Worm (Caenorhabditis elegans) whole organism, L2 larva: ENCODE data around the gene M153.5.

Experiments used
- C34F6.9 ChIP-seq: fragments of 150-350 bp; optimal IDR thresholded peaks from 2 replicates; lab custom pipeline; 2014; ENCODE audit warnings: missing biosample characterization, missing genetic modification characterization
- F13H6.1 ChIP-seq: sonication (generic microtip); optimal IDR thresholded peaks from 2 replicates; lab custom pipeline; 2016; ENCODE audit warnings: missing genetic modification characterization, missing compliant biosample characterization
- R02D3.7 ChIP-seq: fragments of 150-350 bp; optimal IDR thresholded peaks from 2 replicates; lab custom pipeline; 2014; ENCODE audit warnings: missing biosample characterization, missing genetic modification characterization
- Y55F3AM.14 ChIP-seq: fragments of 200-800 bp; sonication (Bioruptor generic); optimal IDR thresholded peaks from 2 replicates; lab custom pipeline; 2018; ENCODE audit warnings: mild to moderate bottlenecking, missing genetic modification characterization, missing compliant biosample characterization
- ZK546.5 ChIP-seq: sonication (generic microtip); optimal IDR thresholded peaks from 2 replicates; lab custom pipeline; 2017; ENCODE audit warnings: missing biosample characterization, missing genetic modification characterization
- alr-1 ChIP-seq: fragments of 150-350 bp; optimal IDR thresholded peaks from 2 replicates; lab custom pipeline; 2014; ENCODE audit warnings: missing biosample characterization, missing genetic modification characterization
- aly-2 ChIP-seq: fragments of 150-350 bp; optimal IDR thresholded peaks from 2 replicates; lab custom pipeline; 2014; ENCODE audit warnings: missing biosample characterization, missing genetic modification characterization
- ama-1 ChIP-seq: fragments of 150-350 bp; optimal IDR thresholded peaks from 2 replicates; lab custom pipeline; 2018; ENCODE audit warnings: inconsistent platforms
- blmp-1 ChIP-seq: sonication (generic microtip); optimal IDR thresholded peaks from 2 replicates; lab custom pipeline; 2017; ENCODE audit warnings: missing genetic modification characterization, mild to moderate bottlenecking, missing compliant biosample characterization, antibody characterized with exemption, moderate library complexity; ENCODE audit not compliant: insufficient read depth
- ceh-82 ChIP-seq: fragments of 150-350 bp; optimal IDR thresholded peaks from 2 replicates; lab custom pipeline; 2014; ENCODE audit warnings: missing biosample characterization, missing genetic modification characterization
- crh-2 ChIP-seq: sonication (generic microtip); optimal IDR thresholded peaks from 2 replicates; lab custom pipeline; 2017; ENCODE audit warnings: missing biosample characterization, missing genetic modification characterization
- dmd-4 ChIP-seq: sonication (generic microtip); optimal IDR thresholded peaks from 2 replicates; lab custom pipeline; 2017; ENCODE audit warnings: missing biosample characterization, missing genetic modification characterization
- egl-27 ChIP-seq: sonication (generic microtip); optimal IDR thresholded peaks from 3 replicates; lab custom pipeline; 2017; ENCODE audit warnings: missing biosample characterization, missing genetic modification reagents, missing genetic modification characterization
- elt-1 ChIP-seq: fragments of 150-350 bp; optimal IDR thresholded peaks from 2 replicates; lab custom pipeline; 2014; ENCODE audit warnings: missing biosample characterization, missing genetic modification characterization
- elt-3 ChIP-seq: sonication (generic microtip); optimal IDR thresholded peaks from 2 replicates; lab custom pipeline; 2017; ENCODE audit warnings: missing biosample characterization, missing genetic modification characterization
- fos-1 ChIP-seq: fragments of 150-350 bp; optimal IDR thresholded peaks from 2 replicates; lab custom pipeline; 2014; ENCODE audit warnings: missing biosample characterization, missing genetic modification characterization
- gmeb-1 ChIP-seq: fragments of 150-350 bp; optimal IDR thresholded peaks from 2 replicates; lab custom pipeline; 2014; ENCODE audit warnings: missing biosample characterization, missing genetic modification characterization
- lin-11 ChIP-seq: fragments of 150-350 bp; sonication (generic microtip); optimal IDR thresholded peaks from 2 replicates; lab custom pipeline; 2014; ENCODE audit warnings: missing biosample characterization, missing genetic modification characterization, inconsistent platforms, mixed read lengths
- lin-13 ChIP-seq: fragments of 150-350 bp; optimal IDR thresholded peaks from 2 replicates; lab custom pipeline; 2014; ENCODE audit warnings: missing biosample characterization, missing genetic modification reagents, missing genetic modification characterization
- lin-39 ChIP-seq: fragments of 150-350 bp; optimal IDR thresholded peaks from 2 replicates; lab custom pipeline; 2014; ENCODE audit warnings: missing biosample characterization, missing genetic modification reagents, missing genetic modification characterization
- lsy-2 ChIP-seq, 2 experiments: fragments of 150-350 bp in 1 of 2; sonication (generic microtip) in 1 of 2; optimal IDR thresholded peaks; 2 replicates each; lab custom pipeline; 2014 to 2017; ENCODE audit warnings: missing biosample characterization in 2 of 2, missing genetic modification characterization in 2 of 2
- mab-5 ChIP-seq: fragments of 150-350 bp; optimal IDR thresholded peaks from 2 replicates; lab custom pipeline; 2014; ENCODE audit warnings: missing biosample characterization, missing genetic modification characterization
- mbf-1 ChIP-seq: sonication (generic microtip); optimal IDR thresholded peaks from 2 replicates; lab custom pipeline; 2017; ENCODE audit warnings: missing biosample characterization, missing genetic modification characterization
- nhr-10 ChIP-seq: sonication (generic microtip); optimal IDR thresholded peaks from 2 replicates; lab custom pipeline; 2017; ENCODE audit warnings: missing biosample characterization, missing genetic modification characterization
- nhr-12 ChIP-seq: fragments of 150-350 bp; optimal IDR thresholded peaks from 2 replicates; lab custom pipeline; 2014; ENCODE audit warnings: missing biosample characterization, missing genetic modification characterization
- nhr-129 ChIP-seq: fragments of 150-350 bp; optimal IDR thresholded peaks from 2 replicates; lab custom pipeline; 2014; ENCODE audit warnings: missing biosample characterization, missing genetic modification characterization
- nhr-21 ChIP-seq: fragments of 150-350 bp; optimal IDR thresholded peaks from 2 replicates; lab custom pipeline; 2014; ENCODE audit warnings: missing biosample characterization, missing genetic modification characterization
- nhr-23 ChIP-seq: fragments of 150-350 bp; optimal IDR thresholded peaks from 2 replicates; lab custom pipeline; 2014; ENCODE audit warnings: missing biosample characterization, missing genetic modification reagents, missing genetic modification characterization
- nhr-237 ChIP-seq: fragments of 150-350 bp; optimal IDR thresholded peaks from 2 replicates; lab custom pipeline; 2014; ENCODE audit warnings: missing biosample characterization, missing genetic modification characterization
- nhr-25 ChIP-seq: fragments of 150-350 bp; sonication (generic microtip); optimal IDR thresholded peaks from 3 replicates; lab custom pipeline; 2014; ENCODE audit warnings: missing biosample characterization, missing genetic modification characterization
- nhr-6 ChIP-seq: fragments of 150-350 bp; optimal IDR thresholded peaks from 2 replicates; lab custom pipeline; 2014; ENCODE audit warnings: missing biosample characterization, missing genetic modification characterization
- nhr-77 ChIP-seq: fragments of 150-350 bp; optimal IDR thresholded peaks from 2 replicates; lab custom pipeline; 2014; ENCODE audit warnings: missing biosample characterization, missing genetic modification characterization
- peb-1 ChIP-seq: fragments of 150-350 bp; optimal IDR thresholded peaks from 2 replicates; lab custom pipeline; 2014; ENCODE audit warnings: missing biosample characterization, missing genetic modification characterization
- sem-4 ChIP-seq: fragments of 150-350 bp; optimal IDR thresholded peaks from 2 replicates; lab custom pipeline; 2014; ENCODE audit warnings: missing biosample characterization, missing genetic modification reagents, missing genetic modification characterization
- sma-3 ChIP-seq: sonication (generic microtip); optimal IDR thresholded peaks from 2 replicates; lab custom pipeline; 2016; ENCODE audit warnings: missing genetic modification reagents, missing genetic modification characterization, missing compliant biosample characterization
- sma-9 ChIP-seq, 2 experiments: fragments of 150-350 bp in 1 of 2; sonication (generic microtip) in 1 of 2; optimal IDR thresholded peaks; 2 replicates each; lab custom pipeline; 2014 to 2016; ENCODE audit warnings: missing genetic modification characterization in 2 of 2, mild to moderate bottlenecking in 1 of 2, missing biosample characterization in 1 of 2, missing compliant biosample characterization in 1 of 2, missing genetic modification reagents in 1 of 2, moderate library complexity in 1 of 2
- snpc-4 ChIP-seq: fragments of 150-350 bp; optimal IDR thresholded peaks from 2 replicates; lab custom pipeline; 2014; ENCODE audit warnings: missing biosample characterization, missing genetic modification characterization
- unc-39 ChIP-seq: fragments of 150-350 bp; optimal IDR thresholded peaks from 2 replicates; lab custom pipeline; 2014; ENCODE audit warnings: missing biosample characterization, missing genetic modification characterization
- unc-55 ChIP-seq: fragments of 150-350 bp; sonication (generic microtip); optimal IDR thresholded peaks from 3 replicates; lab custom pipeline; 2014; ENCODE audit warnings: missing biosample characterization, missing genetic modification reagents, missing genetic modification characterization
- unc-62 ChIP-seq: fragments of 150-350 bp; optimal IDR thresholded peaks from 2 replicates; lab custom pipeline; 2014; ENCODE audit warnings: missing biosample characterization, missing genetic modification reagents, missing genetic modification characterization
- zag-1 ChIP-seq: fragments of 150-350 bp; optimal IDR thresholded peaks from 2 replicates; lab custom pipeline; 2014; ENCODE audit warnings: missing biosample characterization, missing genetic modification characterization
- ztf-1 ChIP-seq: fragments of 200-800 bp; sonication (Bioruptor generic); conservative IDR thresholded peaks from 2 replicates; pipeline ENCODE4 v1.3.6; 2022; ENCODE audit warnings: missing genetic modification characterization, missing compliant biosample characterization
- ztf-11 ChIP-seq: sonication (generic microtip); optimal IDR thresholded peaks from 2 replicates; lab custom pipeline; 2017; ENCODE audit warnings: missing biosample characterization, missing genetic modification characterization
- ztf-4 ChIP-seq: fragments of 150-350 bp; optimal IDR thresholded peaks from 2 replicates; lab custom pipeline; 2014; ENCODE audit warnings: missing biosample characterization, missing genetic modification characterization

The M153.5 gene

DNA sequence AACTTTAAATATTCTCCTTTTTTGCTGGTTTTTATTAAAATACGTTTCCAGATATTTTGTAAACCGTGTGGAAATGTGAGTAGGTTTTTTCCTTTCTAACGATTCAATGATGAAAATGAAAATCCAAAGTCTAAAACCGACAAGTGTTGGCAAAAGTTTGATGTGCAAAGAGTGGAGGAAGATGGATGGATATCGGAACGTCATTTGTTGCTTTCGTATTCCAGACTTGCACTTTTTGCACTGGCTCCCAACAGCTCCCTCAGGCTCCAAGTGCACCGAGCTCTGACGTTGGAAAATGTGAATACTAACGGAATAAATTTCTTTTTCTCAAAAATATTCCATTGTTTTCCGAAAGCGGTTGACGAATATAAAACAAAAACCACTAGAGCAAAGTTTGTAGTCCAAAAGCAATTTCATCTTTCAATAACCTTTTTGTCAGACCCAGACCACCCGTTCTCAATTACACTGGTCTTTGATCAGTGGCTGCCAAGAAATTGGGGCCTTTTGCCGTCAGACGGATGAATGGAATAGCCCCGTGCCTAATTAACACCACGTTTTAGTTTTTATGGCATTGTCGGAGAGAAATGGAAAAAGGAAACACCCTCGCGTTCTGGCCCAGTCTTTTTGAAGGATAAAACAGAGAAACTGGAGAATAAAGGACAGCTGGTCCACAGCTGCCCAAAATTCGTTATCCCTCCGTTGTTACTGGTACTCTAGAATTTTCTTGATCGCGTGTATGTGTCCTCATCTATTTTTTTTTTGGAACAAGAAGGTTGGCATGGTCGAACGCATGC lies 39.1 kb downstream of the M153.5 start (continued):
- TF ChIP-seq zag-1 = peak; percentile 47
- TF ChIP-seq ZK546.5 (tag; lab: Kevin White, UChicago) = no peak
- TF ChIP-seq mbf-1 (tag; lab: Kevin White, UChicago) = no peak
- TF ChIP-seq elt-3 (tag; lab: Kevin White, UChicago) = no peak
- no peak for TF ChIP-seq mab-5
- no peak for TF ChIP-seq nhr-237
- TF ChIP-seq elt-1 (tag; lab: Kevin White, UChicago) = no peak
- peak; percentile 60 for TF ChIP-seq sem-4 (tag; lab: Kevin White, UChicago)

DNA sequence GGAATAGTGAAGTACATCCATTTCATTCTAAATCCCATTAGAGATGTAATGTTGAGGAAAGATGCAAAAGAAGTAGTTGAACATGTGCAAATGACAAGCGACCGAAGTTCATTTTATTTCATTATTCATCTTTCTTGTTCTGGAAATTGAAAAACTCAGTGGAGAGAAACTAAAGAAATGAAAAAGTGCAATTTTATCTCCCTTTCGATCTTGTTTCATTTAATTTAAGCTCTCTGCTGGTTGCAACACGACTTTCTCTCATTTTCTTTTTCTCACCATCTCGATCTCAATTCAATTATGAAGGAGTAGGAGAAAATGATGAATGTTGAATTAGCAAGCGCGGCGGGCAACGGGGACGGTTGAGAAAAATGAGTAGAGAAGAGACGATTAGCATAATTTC lies 40.6 kb downstream of the M153.5 start:
- no peak for TF ChIP-seq nhr-21 (tag; lab: Kevin White, UChicago)
- TF ChIP-seq mbf-1 (tag; lab: Kevin White, UChicago) = no peak
- peak; percentile 36 for TF ChIP-seq crh-2 (tag; lab: Kevin White, UChicago)
- TF ChIP-seq ztf-1 = no peak
- TF ChIP-seq nhr-129 (tag; lab: Kevin White, UChicago) = peak; percentile 1
- TF ChIP-seq nhr-77 = no peak
- no peak for TF ChIP-seq alr-1 (tag; lab: Kevin White, UChicago)
- no peak for TF ChIP-seq lin-39 (tag; lab: Kevin White, UChicago)
- TF ChIP-seq nhr-6 = no peak
- TF ChIP-seq zag-1 = no peak
- TF ChIP-seq sem-4 (tag; lab: Kevin White, UChicago) = peak; percentile 60
- no peak for TF ChIP-seq Y55F3AM.14
- no peak for TF ChIP-seq ztf-4 (tag; lab: Kevin White, UChicago)
- TF ChIP-seq elt-1 (tag; lab: Kevin White, UChicago) = no peak
- peak; percentile 31 for TF ChIP-seq C34F6.9 (tag; lab: Kevin White, UChicago)
- no peak for TF ChIP-seq unc-39 (tag; lab: Kevin White, UChicago)
- no peak for TF ChIP-seq sma-3 (GFP tag; lab: Kevin White, UChicago)
- no peak for TF ChIP-seq aly-2 (tag; lab: Kevin White, UChicago)
- peak in 1 of 2 experiments; percentile 42 for TF ChIP-seq lsy-2 (tag; optimal IDR thresholded peaks at IDR 0.05; lab: Kevin White, UChicago)
- peak; percentile 26 for TF ChIP-seq sma-9 (GFP tag; optimal IDR thresholded peaks at IDR 0.05; lab: Kevin White, UChicago)
- no peak for TF ChIP-seq sma-9 (tag; optimal IDR thresholded peaks at IDR 0.05; lab: Kevin White, UChicago)
- no peak for TF ChIP-seq peb-1 (tag; lab: Kevin White, UChicago)
- TF ChIP-seq lin-13 (GFP tag; lab: Kevin White, UChicago) = no peak
- TF ChIP-seq unc-55 (GFP tag; lab: Kevin White, UChicago) = peak; percentile 58
- no peak for TF ChIP-seq F13H6.1 (tag; lab: Kevin White, UChicago)
- TF ChIP-seq fos-1 (tag; lab: Kevin White, UChicago) = no peak
- no peak for TF ChIP-seq ceh-82 (tag; lab: Kevin White, UChicago)
- TF ChIP-seq egl-27 (tag; lab: Kevin White, UChicago) = peak; percentile 19
- TF ChIP-seq R02D3.7 (tag; lab: Kevin White, UChicago) = no peak
- no peak for TF ChIP-seq blmp-1
- no peak for TF ChIP-seq nhr-12
- TF ChIP-seq snpc-4 (tag; lab: Kevin White, UChicago) = no peak
- no peak for TF ChIP-seq dmd-4 (tag; lab: Kevin White, UChicago)
- no peak for TF ChIP-seq ama-1 (lab: Kevin White, UChicago)
- TF ChIP-seq lin-11 (tag; lab: Kevin White, UChicago) = no peak
- TF ChIP-seq unc-62 (GFP tag; lab: Kevin White, UChicago) = no peak
- no peak for TF ChIP-seq elt-3 (tag; lab: Kevin White, UChicago)
- TF ChIP-seq nhr-237 = no peak
- TF ChIP-seq nhr-10 (tag; lab: Kevin White, UChicago) = no peak
- no peak for TF ChIP-seq gmeb-1 (tag; lab: Kevin White, UChicago)
- TF ChIP-seq ztf-11 = no peak
- TF ChIP-seq nhr-23 (tag; lab: Kevin White, UChicago) = no peak
- no peak for TF ChIP-seq nhr-25
- TF ChIP-seq ZK546.5 (tag; lab: Kevin White, UChicago) = no peak
